Fruit fly (Drosophila melanogaster): ENCODE results near the gene Cpr67Fa1.

Cpr67Fa1 gene

dm6 chr3L:10889692-10890089, at the start of gene Cpr67Fa1:
Gene Cpr67Fa1, plus strand, starts transcription at chr3L:10889990.
- TF ChIP-seq toe (GFP tag; optimal IDR thresholded peaks at IDR 0.05) (no peak), CG12768 (GFP tag; optimal IDR thresholded peaks at IDR 0.05) (no peak)

- TF ChIP-seq CG11617 (GFP tag; optimal IDR thresholded peaks at IDR 0.05) (no peak), CG33017 (tag; optimal IDR thresholded peaks at IDR 0.05) (no peak), Hr96 (GFP tag; optimal IDR thresholded peaks at IDR 0.05) (no peak), Crg-1 (GFP tag; optimal IDR thresholded peaks at IDR 0.05) (no peak), cic (GFP tag; optimal IDR thresholded peaks at IDR 0.05) (no peak), Mnt (GFP tag; optimal IDR thresholded peaks at IDR 0.05) (no peak), cnc (optimal IDR thresholded peaks at IDR 0.05) (no peak), CG14711 (tag; optimal IDR thresholded peaks at IDR 0.05) (no peak), ovo (GFP tag; optimal IDR thresholded peaks at IDR 0.05) (no peak), CG5204 (GFP tag; optimal IDR thresholded peaks at IDR 0.05) (no peak), Clk (GFP tag; optimal IDR thresholded peaks at IDR 0.05) (no peak), CG7045 (GFP tag; optimal IDR thresholded peaks at IDR 0.05) (no peak), pad (GFP tag; optimal IDR thresholded peaks at IDR 0.05) (no peak), CG7101 (tag; optimal IDR thresholded peaks at IDR 0.05) (no peak), kay (GFP tag; ENCODE audit: borderline replicate concordance) (no peak), CG1620 (GFP tag; optimal IDR thresholded peaks at IDR 0.05) (no peak), toe (GFP tag; optimal IDR thresholded peaks at IDR 0.05) (no peak)
Measured at dm6 chr3L:10840867-10841266, 48.9 kb upstream of the Cpr67Fa1 start.

dm6 chr3L:10841905-10842304, 47.9 kb upstream of the Cpr67Fa1 start:
- TF ChIP-seq Hr96 (GFP tag; optimal IDR thresholded peaks at IDR 0.05): no peak
- TF ChIP-seq CG7045 (GFP tag; optimal IDR thresholded peaks at IDR 0.05): no peak
- TF ChIP-seq cic (GFP tag; optimal IDR thresholded peaks at IDR 0.05): no peak
- TF ChIP-seq Clk (GFP tag; optimal IDR thresholded peaks at IDR 0.05): no peak
- TF ChIP-seq kay (GFP tag; ENCODE audit: borderline replicate concordance): no peak
- no peak for TF ChIP-seq bab1 (GFP tag; optimal IDR thresholded peaks at IDR 0.05)
- no peak for TF ChIP-seq CG7101 (tag; optimal IDR thresholded peaks at IDR 0.05)

dm6 chr3L:10842830-10843229, 47.0 kb upstream of the Cpr67Fa1 start:
- no peak for TF ChIP-seq Crg-1 (GFP tag; optimal IDR thresholded peaks at IDR 0.05)
- no peak for TF ChIP-seq Mnt (GFP tag; optimal IDR thresholded peaks at IDR 0.05)
- TF ChIP-seq toe (GFP tag; optimal IDR thresholded peaks at IDR 0.05): no peak

- no peak for TF ChIP-seq cnc (optimal IDR thresholded peaks at IDR 0.05)
- no peak for TF ChIP-seq Hr96 (GFP tag; optimal IDR thresholded peaks at IDR 0.05)
- no peak for TF ChIP-seq toe (GFP tag; optimal IDR thresholded peaks at IDR 0.05)
- TF ChIP-seq bab1 (GFP tag; optimal IDR thresholded peaks at IDR 0.05): no peak
- no peak for TF ChIP-seq CG11617 (GFP tag; optimal IDR thresholded peaks at IDR 0.05)
- no peak for TF ChIP-seq CG14711 (tag; optimal IDR thresholded peaks at IDR 0.05)
- no peak for TF ChIP-seq pad (GFP tag; optimal IDR thresholded peaks at IDR 0.05)
- no peak for TF ChIP-seq CG5204 (GFP tag; optimal IDR thresholded peaks at IDR 0.05)
- TF ChIP-seq ovo (GFP tag; optimal IDR thresholded peaks at IDR 0.05): no peak
- TF ChIP-seq kay (GFP tag; ENCODE audit: borderline replicate concordance): no peak
- no peak for TF ChIP-seq CG12768 (GFP tag; optimal IDR thresholded peaks at IDR 0.05)
- TF ChIP-seq CG7101 (tag; optimal IDR thresholded peaks at IDR 0.05): no peak
- no peak for TF ChIP-seq Mnt (GFP tag; optimal IDR thresholded peaks at IDR 0.05)
- no peak for TF ChIP-seq Clk (GFP tag; optimal IDR thresholded peaks at IDR 0.05)
- TF ChIP-seq cic (GFP tag; optimal IDR thresholded peaks at IDR 0.05): no peak
- no peak for TF ChIP-seq CG1620 (GFP tag; optimal IDR thresholded peaks at IDR 0.05)
- no peak for TF ChIP-seq Crg-1 (GFP tag; optimal IDR thresholded peaks at IDR 0.05)
- no peak for TF ChIP-seq CG7045 (GFP tag; optimal IDR thresholded peaks at IDR 0.05)
- no peak for TF ChIP-seq CG33017 (tag; optimal IDR thresholded peaks at IDR 0.05)
Measured at dm6 chr3L:10843273-10843672, 46.5 kb upstream of the Cpr67Fa1 start.

dm6 chr3L:10843685-10844084, 46.1 kb upstream of the Cpr67Fa1 start:
- TF ChIP-seq Hr96 (GFP tag; optimal IDR thresholded peaks at IDR 0.05): no peak
- TF ChIP-seq CG33017 (tag; optimal IDR thresholded peaks at IDR 0.05): no peak
- TF ChIP-seq bab1 (GFP tag; optimal IDR thresholded peaks at IDR 0.05): no peak
- TF ChIP-seq CG14711 (tag; optimal IDR thresholded peaks at IDR 0.05): no peak
- no peak for TF ChIP-seq cic (GFP tag; optimal IDR thresholded peaks at IDR 0.05)
- no peak for TF ChIP-seq CG7045 (GFP tag; optimal IDR thresholded peaks at IDR 0.05)
- no peak for TF ChIP-seq CG7101 (tag; optimal IDR thresholded peaks at IDR 0.05)
- TF ChIP-seq CG12768 (GFP tag; optimal IDR thresholded peaks at IDR 0.05): no peak
- no peak for TF ChIP-seq ovo (GFP tag; optimal IDR thresholded peaks at IDR 0.05)
- TF ChIP-seq CG1620 (GFP tag; optimal IDR thresholded peaks at IDR 0.05): no peak
- TF ChIP-seq pad (GFP tag; optimal IDR thresholded peaks at IDR 0.05): no peak
- TF ChIP-seq cnc (optimal IDR thresholded peaks at IDR 0.05): no peak
- TF ChIP-seq Mnt (GFP tag; optimal IDR thresholded peaks at IDR 0.05): no peak
- TF ChIP-seq Clk (GFP tag; optimal IDR thresholded peaks at IDR 0.05): no peak
- TF ChIP-seq Crg-1 (GFP tag; optimal IDR thresholded peaks at IDR 0.05): no peak
- no peak for TF ChIP-seq CG5204 (GFP tag; optimal IDR thresholded peaks at IDR 0.05)

dm6 chr3L:10844548-10845530, 45.0 kb upstream of the Cpr67Fa1 start:
- TF ChIP-seq Mnt (GFP tag; optimal IDR thresholded peaks at IDR 0.05) (no peak), CG14711 (tag; optimal IDR thresholded peaks at IDR 0.05) (no peak), kay (GFP tag; ENCODE audit: borderline replicate concordance) (no peak), CG11617 (GFP tag; optimal IDR thresholded peaks at IDR 0.05) (no peak), tj (GFP tag; optimal IDR thresholded peaks at IDR 0.05) (no peak), Hr96 (GFP tag; optimal IDR thresholded peaks at IDR 0.05) (no peak), ovo (GFP tag; optimal IDR thresholded peaks at IDR 0.05) (no peak), CG33017 (tag; optimal IDR thresholded peaks at IDR 0.05) (no peak), cic (GFP tag; optimal IDR thresholded peaks at IDR 0.05) (no peak), CG1620 (GFP tag; optimal IDR thresholded peaks at IDR 0.05) (no peak)
